Fruit fly (Drosophila melanogaster) whole organism, embryonic: Measurements from ENCODE around the gene dgt6.

Source experiments
- CG10267 ChIP-seq: fragments of 200-800 bp; sonication (Bioruptor generic); optimal IDR thresholded peaks from 2 replicates; lab custom pipeline; 2018; ENCODE audit warnings: missing biosample characterization, mild to moderate bottlenecking, missing genetic modification characterization, moderate library complexity
- CG10366 ChIP-seq: fragments of 200-800 bp; sonication (Bioruptor generic); IDR thresholded peaks from 2 replicates; pipeline ENCODE4 v1.3.6; 2022; ENCODE audit warnings: missing biosample characterization, missing genetic modification characterization
- CG10543 ChIP-seq: fragments of 200-800 bp; sonication (Bioruptor generic); optimal IDR thresholded peaks from 3 replicates; lab custom pipeline; 2017; ENCODE audit warnings: missing biosample characterization, mild to moderate bottlenecking, missing genetic modification characterization, moderate library complexity
- CG11247 ChIP-seq: fragments of 200-800 bp; sonication (Bioruptor generic); IDR thresholded peaks from 2 replicates; pipeline ENCODE4 v1.3.6; 2022; ENCODE audit warnings: missing biosample characterization, missing genetic modification characterization
- CG12104 ChIP-seq: fragments of 200-800 bp; sonication (Bioruptor generic); optimal IDR thresholded peaks from 3 replicates; lab custom pipeline; 2016; ENCODE audit warnings: missing biosample characterization, missing genetic modification characterization
- CG12219 ChIP-seq: fragments of 200-800 bp; sonication (Bioruptor generic); optimal IDR thresholded peaks from 3 replicates; lab custom pipeline; 2018; ENCODE audit warnings: missing biosample characterization, mild to moderate bottlenecking, missing genetic modification characterization
- CG12659 ChIP-seq: fragments of 200-800 bp; sonication (Bioruptor generic); optimal IDR thresholded peaks from 3 replicates; lab custom pipeline; 2017; ENCODE audit warnings: mild to moderate bottlenecking, missing biosample characterization, missing genetic modification reagents, missing genetic modification characterization
- CG12942 ChIP-seq: fragments of 200-800 bp; sonication (Bioruptor generic); optimal IDR thresholded peaks from 3 replicates; lab custom pipeline; 2016; ENCODE audit warnings: missing biosample characterization, missing genetic modification characterization
- CG15269 ChIP-seq: fragments of 200-800 bp; sonication (Bioruptor generic); optimal IDR thresholded peaks from 2 replicates; lab custom pipeline; 2018; ENCODE audit warnings: missing biosample characterization, mild to moderate bottlenecking, missing genetic modification characterization, moderate library complexity
- CG1792 ChIP-seq: fragments of 200-800 bp; sonication (Bioruptor generic); optimal IDR thresholded peaks from 2 replicates; lab custom pipeline; 2016; ENCODE audit warnings: missing biosample characterization, missing genetic modification characterization
- CG18476 ChIP-seq: fragments of 200-800 bp; sonication (Bioruptor generic); optimal IDR thresholded peaks from 2 replicates; lab custom pipeline; 2016; ENCODE audit warnings: missing biosample characterization, mild to moderate bottlenecking, missing genetic modification characterization
- CG18599 ChIP-seq: fragments of 200-800 bp; sonication (Bioruptor generic); optimal IDR thresholded peaks from 3 replicates; lab custom pipeline; 2017; ENCODE audit warnings: missing biosample characterization, missing genetic modification characterization, mild to moderate bottlenecking, moderate library complexity, missing genetic modification reagents
- CG2678 ChIP-seq: fragments of 200-800 bp; sonication (Bioruptor generic); optimal IDR thresholded peaks from 3 replicates; lab custom pipeline; 2019; ENCODE audit warnings: missing biosample characterization, mild to moderate bottlenecking, missing genetic modification characterization, moderate library complexity
- CG30020 ChIP-seq: fragments of 200-800 bp; optimal IDR thresholded peaks from 2 replicates; lab custom pipeline; 2019; ENCODE audit warnings: missing biosample characterization, mild to moderate bottlenecking, missing genetic modification characterization, moderate library complexity
- CG30431 ChIP-seq: fragments of 200-800 bp; sonication (Bioruptor generic); optimal IDR thresholded peaks from 2 replicates; lab custom pipeline; 2017; ENCODE audit warnings: missing biosample characterization, missing genetic modification characterization
- CG31365 ChIP-seq: fragments of 200-800 bp; sonication (Bioruptor generic); optimal IDR thresholded peaks from 2 replicates; lab custom pipeline; 2018; ENCODE audit warnings: missing biosample characterization, mild to moderate bottlenecking, missing genetic modification characterization
- CG32532 ChIP-seq: fragments of 200-800 bp; sonication (Bioruptor generic); IDR thresholded peaks from 2 replicates; pipeline ENCODE4 v1.3.6; 2022; ENCODE audit warnings: missing biosample characterization, missing genetic modification characterization
- CG3281 ChIP-seq: fragments of 200-800 bp; sonication (Bioruptor generic); optimal IDR thresholded peaks from 3 replicates; lab custom pipeline; 2017; ENCODE audit warnings: missing biosample characterization, mild to moderate bottlenecking, missing genetic modification characterization
- CG6254 ChIP-seq: fragments of 200-800 bp; sonication (Bioruptor generic); optimal IDR thresholded peaks from 3 replicates; lab custom pipeline; 2017; ENCODE audit warnings: mild to moderate bottlenecking, missing biosample characterization, missing genetic modification reagents, missing genetic modification characterization
- CG7556 ChIP-seq: fragments of 200-800 bp; sonication (Bioruptor generic); optimal IDR thresholded peaks from 2 replicates; lab custom pipeline; 2017; ENCODE audit warnings: missing biosample characterization, mild to moderate bottlenecking, missing genetic modification characterization
- CG9437 ChIP-seq: fragments of 200-800 bp; sonication (Bioruptor generic); optimal IDR thresholded peaks from 2 replicates; lab custom pipeline; 2018; ENCODE audit warnings: missing biosample characterization, mild to moderate bottlenecking, missing genetic modification characterization
- CG9797 ChIP-seq: fragments of 200-800 bp; sonication (Bioruptor generic); optimal IDR thresholded peaks from 3 replicates; lab custom pipeline; 2018; ENCODE audit warnings: missing biosample characterization, mild to moderate bottlenecking, missing genetic modification characterization
- D19A ChIP-seq: fragments of 200-800 bp; optimal IDR thresholded peaks from 3 replicates; lab custom pipeline; 2019; ENCODE audit warnings: missing biosample characterization, mild to moderate bottlenecking, missing genetic modification characterization, moderate library complexity
- Dip2 ChIP-seq: fragments of 200-800 bp; sonication (Bioruptor generic); IDR thresholded peaks from 2 replicates; pipeline ENCODE4 v1.3.6; 2022; ENCODE audit warnings: missing biosample characterization, missing genetic modification characterization
- Doc3 ChIP-seq: fragments of 200-800 bp; sonication (Bioruptor generic); IDR thresholded peaks from 3 replicates; pipeline ENCODE4 v1.3.6; 2022; ENCODE audit warnings: missing biosample characterization, missing genetic modification characterization; ENCODE audit not compliant: partially characterized antibody
- NFAT ChIP-seq: fragments of 200-800 bp; sonication (Bioruptor generic); IDR thresholded peaks from 2 replicates; pipeline ENCODE4 v1.3.6; 2022; ENCODE audit warnings: missing biosample characterization, missing genetic modification characterization
- Sry-δ ChIP-seq: fragments of 200-800 bp; sonication (Bioruptor generic); optimal IDR thresholded peaks from 2 replicates; lab custom pipeline; 2016; ENCODE audit warnings: missing biosample characterization, missing genetic modification characterization
- Taf1 ChIP-seq: fragments of 200-800 bp; sonication (Bioruptor generic); IDR thresholded peaks from 2 replicates; pipeline ENCODE4 v1.3.6; 2022; ENCODE audit warnings: missing biosample characterization, missing genetic modification characterization
- ap ChIP-seq: fragments of 200-800 bp; sonication (Bioruptor generic); IDR thresholded peaks from 2 replicates; pipeline ENCODE4 v1.3.6; 2022; ENCODE audit warnings: missing biosample characterization, missing genetic modification characterization
- ase ChIP-seq: fragments of 200-800 bp; sonication (Bioruptor generic); IDR thresholded peaks from 3 replicates; pipeline ENCODE4 v1.3.6; 2022; ENCODE audit warnings: missing biosample characterization, missing genetic modification characterization
- bcd ChIP-seq: fragments of 200-800 bp; sonication (Bioruptor generic); optimal IDR thresholded peaks from 2 replicates; lab custom pipeline; 2017; ENCODE audit warnings: missing biosample characterization, mild to moderate bottlenecking, missing genetic modification characterization
- cad ChIP-seq: fragments of >200 bp; optimal IDR thresholded peaks from 2 replicates; lab custom pipeline; 2017; ENCODE audit warnings: missing biosample characterization, missing genetic modification characterization
- chm ChIP-seq: fragments of 200-800 bp; sonication (Bioruptor generic); IDR thresholded peaks from 2 replicates; pipeline ENCODE4 v1.3.6; 2022; ENCODE audit warnings: missing biosample characterization, missing genetic modification characterization
- chn ChIP-seq: fragments of 200-800 bp; sonication (Bioruptor generic); optimal IDR thresholded peaks from 2 replicates; lab custom pipeline; 2016; ENCODE audit warnings: missing biosample characterization, missing genetic modification characterization
- crc ChIP-seq: fragments of 200-800 bp; sonication (Bioruptor generic); optimal IDR thresholded peaks from 2 replicates; lab custom pipeline; 2016; ENCODE audit warnings: missing biosample characterization, missing genetic modification characterization
- cwo ChIP-seq: fragments of 200-800 bp; sonication (Bioruptor generic); optimal IDR thresholded peaks from 3 replicates; lab custom pipeline; 2017; ENCODE audit warnings: missing biosample characterization, missing genetic modification characterization, mild to moderate bottlenecking, moderate library complexity, missing genetic modification reagents
- dmrt11E ChIP-seq: fragments of 200-800 bp; sonication (Bioruptor generic); optimal IDR thresholded peaks from 3 replicates; lab custom pipeline; 2018; ENCODE audit warnings: missing biosample characterization, mild to moderate bottlenecking, missing genetic modification characterization, moderate library complexity
- fd102C ChIP-seq: fragments of 200-800 bp; sonication (Bioruptor generic); optimal IDR thresholded peaks from 2 replicates; lab custom pipeline; 2018; ENCODE audit warnings: missing biosample characterization, mild to moderate bottlenecking, missing genetic modification characterization, moderate library complexity
- fd3F ChIP-seq: fragments of 200-800 bp; sonication (Bioruptor generic); optimal IDR thresholded peaks from 2 replicates; lab custom pipeline; 2018; ENCODE audit warnings: missing biosample characterization, mild to moderate bottlenecking, missing genetic modification characterization, moderate library complexity
- fd64A ChIP-seq: fragments of 200-800 bp; sonication (Bioruptor generic); optimal IDR thresholded peaks from 3 replicates; lab custom pipeline; 2018; ENCODE audit warnings: missing biosample characterization, mild to moderate bottlenecking, missing genetic modification characterization
- ftz-f1 ChIP-seq: fragments of 200-800 bp; sonication (Bioruptor generic); optimal IDR thresholded peaks from 2 replicates; lab custom pipeline; 2016; ENCODE audit warnings: missing biosample characterization, missing genetic modification characterization
- gce ChIP-seq: fragments of 200-800 bp; sonication (Bioruptor generic); IDR thresholded peaks from 3 replicates; pipeline ENCODE4 v1.3.6; 2022; ENCODE audit warnings: missing biosample characterization, missing genetic modification characterization
- gfzf ChIP-seq: fragments of 200-800 bp; sonication (Bioruptor generic); optimal IDR thresholded peaks from 2 replicates; lab custom pipeline; 2016; ENCODE audit warnings: missing biosample characterization, mild to moderate bottlenecking, missing genetic modification characterization, moderate library complexity
- jigr1 ChIP-seq: fragments of 200-800 bp; sonication (Bioruptor generic); IDR thresholded peaks from 3 replicates; pipeline ENCODE4 v1.3.6; 2022; ENCODE audit warnings: missing biosample characterization, missing genetic modification characterization
- knrl ChIP-seq: fragments of 200-800 bp; sonication (Bioruptor generic); IDR thresholded peaks from 3 replicates; pipeline ENCODE4 v1.3.6; 2022; ENCODE audit warnings: missing biosample characterization, missing genetic modification characterization; ENCODE audit not compliant: partially characterized antibody
- org-1 ChIP-seq: fragments of 200-800 bp; sonication (Bioruptor generic); optimal IDR thresholded peaks from 2 replicates; lab custom pipeline; 2017; ENCODE audit warnings: missing biosample characterization, missing genetic modification characterization
- schlank ChIP-seq: fragments of 200-800 bp; sonication (Bioruptor generic); optimal IDR thresholded peaks from 2 replicates; lab custom pipeline; 2018; ENCODE audit warnings: missing biosample characterization, mild to moderate bottlenecking, missing genetic modification characterization
- slbo ChIP-seq: fragments of 200-800 bp; sonication (Bioruptor generic); IDR thresholded peaks from 2 replicates; pipeline ENCODE4 v1.3.6; 2022; ENCODE audit warnings: missing biosample characterization, missing genetic modification characterization
- wdn ChIP-seq: fragments of 200-800 bp; sonication (Bioruptor generic); IDR thresholded peaks from 2 replicates; pipeline ENCODE4 v1.3.6; 2022; ENCODE audit warnings: missing biosample characterization, missing genetic modification characterization
- zfh1 ChIP-seq: fragments of 200-800 bp; sonication (Bioruptor generic); IDR thresholded peaks from 3 replicates; pipeline ENCODE4 v1.3.6; 2022; ENCODE audit warnings: missing biosample characterization, missing genetic modification characterization

The dgt6 gene

dm6 chr3R:29151621-29152092 is 20.9 kb upstream of the dgt6 start, which contains the start of gene eIF2D (continued):
- peak; percentile 20 for TF ChIP-seq CG30020 (tag; lab: Kevin White, UChicago)
- peak; percentile 32 for TF ChIP-seq fd3F (GFP tag; lab: Kevin White, UChicago)
- TF ChIP-seq ase (GFP tag; lab: Robert Waterston, UW): no peak
- TF ChIP-seq ftz-f1: no peak
- peak; percentile 55 for TF ChIP-seq CG12219 (GFP tag; lab: Kevin White, UChicago)
- no peak for TF ChIP-seq Dip2 (GFP tag; lab: Robert Waterston, UW)
- TF ChIP-seq CG9437 (GFP tag; lab: Kevin White, UChicago): peak; percentile 21
- TF ChIP-seq CG11247 (GFP tag; lab: Robert Waterston, UW): peak; percentile 42; the same call in 1 of the 2 replicates
- peak; percentile 24 for TF ChIP-seq Sry-δ (GFP tag; lab: Kevin White, UChicago)
- TF ChIP-seq Taf1 (GFP tag; lab: Robert Waterston, UW): 0 out of 2 replicates have a peak, but pooled peaks have one; percentile 31
- peak; percentile 36 for TF ChIP-seq crc (GFP tag; lab: Kevin White, UChicago)
- no peak for TF ChIP-seq schlank
- TF ChIP-seq Doc3 (GFP tag; lab: Robert Waterston, UW): no peak
- TF ChIP-seq CG10543: peak; percentile 36
- TF ChIP-seq gfzf (GFP tag; lab: Kevin White, UChicago): peak; percentile 1
- TF ChIP-seq CG10267: peak; percentile 73
- TF ChIP-seq CG12659 (GFP tag; lab: Kevin White, UChicago): peak; percentile 53
- peak; percentile 56; the same call in 2 of the 3 replicates for TF ChIP-seq zfh1
- no peak for TF ChIP-seq fd64A (GFP tag; lab: Kevin White, UChicago)
- peak; percentile 50; the same call in 1 of the 2 replicates for TF ChIP-seq NFAT (GFP tag; lab: Robert Waterston, UW)
- TF ChIP-seq chn: peak; percentile 54
- TF ChIP-seq CG10366 (GFP tag; lab: Robert Waterston, UW): peak; percentile 37

- TF ChIP-seq CG1792 (GFP tag; lab: Kevin White, UChicago): no peak
- no peak for TF ChIP-seq gce (GFP tag; lab: Robert Waterston, UW)
- TF ChIP-seq CG2678: no peak
- no peak for TF ChIP-seq fd102C (GFP tag; lab: Kevin White, UChicago)
- no peak for TF ChIP-seq CG7556 (GFP tag; lab: Kevin White, UChicago)
- no peak for TF ChIP-seq CG15269 (tag; lab: Kevin White, UChicago)
- no peak for TF ChIP-seq ap (GFP tag; lab: Robert Waterston, UW)
- TF ChIP-seq CG30431: no peak
- no peak for TF ChIP-seq jigr1 (GFP tag; lab: Robert Waterston, UW)
- TF ChIP-seq D19A (tag; lab: Kevin White, UChicago): no peak
- TF ChIP-seq CG9797 (GFP tag; lab: Kevin White, UChicago): peak; percentile 72
- TF ChIP-seq CG12104: no peak
- no peak for TF ChIP-seq CG18476 (GFP tag; lab: Kevin White, UChicago)
- TF ChIP-seq chm (GFP tag; lab: Robert Waterston, UW): peak; percentile 80
- TF ChIP-seq slbo: peak; percentile 74
- peak; percentile 37 for TF ChIP-seq CG12942 (GFP tag; lab: Kevin White, UChicago)
- TF ChIP-seq CG6254 (GFP tag; lab: Kevin White, UChicago): no peak
- TF ChIP-seq CG31365 (tag; lab: Kevin White, UChicago): no peak
- TF ChIP-seq CG3281 (GFP tag; lab: Kevin White, UChicago): no peak
- peak; percentile 48; the same call in 1 of the 3 replicates for TF ChIP-seq knrl (GFP tag; lab: Robert Waterston, UW)
- TF ChIP-seq cwo: no peak
- TF ChIP-seq Sry-δ (GFP tag; lab: Kevin White, UChicago): peak; percentile 89
- peak; percentile 72 for TF ChIP-seq CG32532 (GFP tag; lab: Robert Waterston, UW)
- peak; percentile 41; the same call in 1 of the 2 replicates for TF ChIP-seq wdn (GFP tag; lab: Robert Waterston, UW)
- no peak for TF ChIP-seq cad (GFP tag; lab: Kevin White, UChicago)
- peak; percentile 48 for TF ChIP-seq CG18599 (GFP tag; lab: Kevin White, UChicago)
- no peak for TF ChIP-seq dmrt11E (tag; lab: Kevin White, UChicago)
- TF ChIP-seq bcd (GFP tag; lab: Kevin White, UChicago): peak; percentile 37
- TF ChIP-seq org-1 (GFP tag; lab: Kevin White, UChicago): no peak
These were observed 17.3 kb upstream of the dgt6 start, which contains the start of the genes CG11882 and Pglym78 for dm6 chr3R:29148072-29148471. Gene CG11882 (minus strand): TSS chr3R:29148172. Gene Pglym78 (plus strand): TSS chr3R:29148248.
